Fruit fly (Drosophila melanogaster) whole organism, pupa: ENCODE data around the gene sing.

Source experiments
- CG10348 ChIP-seq: fragments of 200-800 bp; sonication (Bioruptor generic); IDR thresholded peaks from 2 replicates; pipeline ENCODE4 v1.3.6; 2022; ENCODE audit warnings: missing biosample characterization, missing genetic modification characterization
- CG12605 ChIP-seq: fragments of 200-800 bp; sonication (Bioruptor generic); IDR thresholded peaks from 2 replicates; pipeline ENCODE4 v1.3.6; 2022; ENCODE audit warnings: missing biosample characterization, missing genetic modification characterization
- CG17806 ChIP-seq: fragments of 200-800 bp; sonication (Bioruptor generic); optimal IDR thresholded peaks from 2 replicates; lab custom pipeline; 2018; ENCODE audit warnings: missing biosample characterization, mild to moderate bottlenecking, missing genetic modification characterization, moderate library complexity
- CG32121 ChIP-seq: fragments of 200-800 bp; sonication (Bioruptor generic); IDR thresholded peaks from 2 replicates; pipeline ENCODE4 v1.3.6; 2022; ENCODE audit warnings: missing biosample characterization, missing genetic modification characterization
- CG8159 ChIP-seq: fragments of 200-800 bp; sonication (Bioruptor generic); optimal IDR thresholded peaks from 3 replicates; lab custom pipeline; 2018; ENCODE audit warnings: missing biosample characterization, mild to moderate bottlenecking, missing genetic modification characterization, moderate library complexity
- Ets98B ChIP-seq: fragments of 200-800 bp; sonication (Bioruptor generic); IDR thresholded peaks from 2 replicates; pipeline ENCODE4 v1.3.6; 2022; ENCODE audit warnings: missing biosample characterization, missing genetic modification characterization
- Pif1B ChIP-seq: fragments of 200-800 bp; sonication (Bioruptor generic); optimal IDR thresholded peaks from 3 replicates; lab custom pipeline; 2016; ENCODE audit warnings: missing biosample characterization, missing genetic modification characterization
- fd96Ca ChIP-seq: fragments of 200-800 bp; sonication (Bioruptor generic); IDR thresholded peaks from 3 replicates; pipeline ENCODE4 v1.3.6; 2022; ENCODE audit warnings: missing biosample characterization, missing genetic modification characterization
- gl ChIP-seq: fragments of 200-800 bp; sonication (Bioruptor generic); optimal IDR thresholded peaks from 2 replicates; lab custom pipeline; 2018; ENCODE audit warnings: missing biosample characterization, mild to moderate bottlenecking, missing genetic modification characterization

DNA sequence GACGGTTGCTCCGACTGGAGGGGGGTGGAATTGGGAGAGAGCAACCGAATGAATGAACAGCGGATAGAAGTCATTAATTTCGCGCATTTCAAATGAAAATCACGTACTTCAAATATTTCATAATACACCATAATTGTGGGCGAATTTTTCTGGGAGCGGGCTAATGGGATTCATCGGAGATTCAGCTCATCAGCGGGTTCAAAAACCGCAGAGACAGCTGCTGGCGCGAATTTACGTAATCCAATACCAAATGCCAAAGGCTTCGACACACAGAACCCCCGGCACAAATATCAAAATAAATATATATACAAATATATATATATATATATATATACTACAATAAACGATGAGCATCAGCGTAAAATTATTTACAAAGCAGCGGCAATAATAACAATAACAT is 37.6 kb downstream of the sing start:
- TF ChIP-seq gl (tag; lab: Kevin White, UChicago) (no peak), fd96Ca (GFP tag; lab: Robert Waterston, UW) (no peak), CG10348 (GFP tag; lab: Robert Waterston, UW) (no peak), CG12605 (GFP tag; lab: Robert Waterston, UW) (no peak), CG32121 (GFP tag; lab: Robert Waterston, UW) (no peak), Pif1B (GFP tag; lab: Kevin White, UChicago) (no peak), Ets98B (GFP tag; lab: Robert Waterston, UW) (no peak), CG17806 (tag; lab: Kevin White, UChicago) (no peak), CG8159 (no peak)
